Fruit fly (Drosophila melanogaster) whole organism, prepupa: ENCODE measurements around the gene Ccdc114.

Experiments
- CG16779 ChIP-seq: fragments of 200-800 bp; sonication (Bioruptor generic); optimal IDR thresholded peaks from 3 replicates; lab custom pipeline; 2017; ENCODE audit warnings: missing biosample characterization, mild to moderate bottlenecking, missing genetic modification characterization
- CG3032 ChIP-seq: fragments of 200-800 bp; optimal IDR thresholded peaks from 2 replicates; lab custom pipeline; 2019; ENCODE audit warnings: missing biosample characterization, mild to moderate bottlenecking, missing genetic modification characterization, moderate library complexity
- CG6808 ChIP-seq: fragments of 200-800 bp; sonication (Bioruptor generic); optimal IDR thresholded peaks from 3 replicates; lab custom pipeline; 2017; ENCODE audit warnings: missing biosample characterization, missing genetic modification characterization, mild to moderate bottlenecking, moderate library complexity, missing genetic modification reagents
- CG8319 ChIP-seq: fragments of 200-800 bp; sonication (Bioruptor generic); optimal IDR thresholded peaks from 3 replicates; lab custom pipeline; 2016; ENCODE audit warnings: missing biosample characterization, missing genetic modification characterization
- Hr4 ChIP-seq: fragments of 200-800 bp; sonication (Bioruptor generic); optimal IDR thresholded peaks from 3 replicates; lab custom pipeline; 2016; ENCODE audit warnings: missing biosample characterization, missing genetic modification characterization
- Lpt ChIP-seq: fragments of 200-800 bp; sonication (Bioruptor generic); optimal IDR thresholded peaks from 3 replicates; lab custom pipeline; 2016; ENCODE audit warnings: missing biosample characterization, missing genetic modification characterization
- OdsH ChIP-seq: fragments of 200-800 bp; sonication (Bioruptor generic); optimal IDR thresholded peaks from 3 replicates; lab custom pipeline; 2016; ENCODE audit warnings: missing biosample characterization, missing genetic modification characterization
- Sox14 ChIP-seq: fragments of 200-800 bp; sonication (Bioruptor generic); optimal IDR thresholded peaks from 3 replicates; lab custom pipeline; 2016; ENCODE audit warnings: missing biosample characterization, missing genetic modification characterization
- dsx ChIP-seq: fragments of 200-800 bp; optimal IDR thresholded peaks from 3 replicates; lab custom pipeline; 2019; ENCODE audit warnings: missing biosample characterization, mild to moderate bottlenecking, missing genetic modification characterization, moderate library complexity; ENCODE audit not compliant: poor library complexity, severe bottlenecking
- fkh ChIP-seq: fragments of 200-800 bp; sonication (Bioruptor generic); optimal IDR thresholded peaks from 3 replicates; lab custom pipeline; 2017; ENCODE audit warnings: missing biosample characterization, mild to moderate bottlenecking, missing genetic modification characterization, moderate library complexity
- net ChIP-seq: fragments of 200-800 bp; sonication (Bioruptor generic); optimal IDR thresholded peaks from 3 replicates; lab custom pipeline; 2016; ENCODE audit warnings: missing biosample characterization, missing genetic modification characterization
- ss ChIP-seq, 2 experiments: fragments of 200-800 bp; sonication (Bioruptor generic); optimal IDR thresholded peaks; 2 replicates in 1 of 2; 3 replicates in 1 of 2; lab custom pipeline; 2017 to 2018; ENCODE audit warnings: mild to moderate bottlenecking in 2 of 2, missing biosample characterization in 2 of 2, missing genetic modification characterization in 2 of 2, moderate library complexity in 1 of 2

DNA sequence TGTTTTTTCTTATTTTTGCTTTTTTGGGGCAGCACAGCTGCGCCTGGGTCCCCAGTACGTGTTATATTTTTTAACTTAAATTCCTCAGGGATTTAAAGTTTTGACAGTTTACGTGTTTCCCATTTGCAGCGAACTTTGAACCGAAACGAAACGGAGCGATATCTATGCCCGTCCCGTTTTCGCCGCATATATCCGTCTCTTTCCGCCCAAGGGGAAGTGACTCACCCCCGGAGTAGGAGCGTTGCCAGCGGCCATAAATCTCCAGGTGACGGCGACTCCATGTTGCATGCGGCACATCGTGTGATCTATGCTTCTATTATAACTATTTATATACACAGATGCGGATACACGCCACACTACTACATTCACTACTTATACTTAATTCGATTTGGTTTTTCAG lies 37.2 kb upstream of the Ccdc114 start:
- no peak for TF ChIP-seq CG8319 (GFP tag; lab: Kevin White, UChicago)
- no peak for TF ChIP-seq Lpt (GFP tag; lab: Kevin White, UChicago)
- no peak for TF ChIP-seq CG6808 (GFP tag; lab: Kevin White, UChicago)
- TF ChIP-seq fkh (GFP tag; lab: Kevin White, UChicago): no peak
- no peak for TF ChIP-seq net (GFP tag; lab: Kevin White, UChicago)
- TF ChIP-seq ss (GFP tag; optimal IDR thresholded peaks at IDR 0.05; lab: Kevin White, UChicago): no peak
- no peak for TF ChIP-seq CG16779
- no peak for TF ChIP-seq CG3032
- TF ChIP-seq OdsH: no peak
- no peak for TF ChIP-seq Hr4 (GFP tag; lab: Kevin White, UChicago)
- TF ChIP-seq Sox14 (GFP tag; lab: Kevin White, UChicago): no peak
- TF ChIP-seq dsx: no peak
